Fruit fly (Drosophila melanogaster) whole organism, embryonic: ENCODE results near the gene att-ORFB.

ENCODE experiments used
- ATbp ChIP-seq: fragments of 200-800 bp; sonication (Bioruptor generic); optimal IDR thresholded peaks from 2 replicates; lab custom pipeline; 2017; ENCODE audit warnings: missing biosample characterization, mild to moderate bottlenecking, missing genetic modification characterization, missing genetic modification reagents
- Antp ChIP-seq: fragments of 200-800 bp; sonication (Bioruptor generic); optimal IDR thresholded peaks from 3 replicates; lab custom pipeline; 2016; ENCODE audit warnings: missing biosample characterization, missing genetic modification characterization
- Atf6 ChIP-seq: fragments of 200-800 bp; sonication (Bioruptor generic); IDR thresholded peaks from 2 replicates; pipeline ENCODE4 v1.3.6; 2022; ENCODE audit warnings: missing biosample characterization, missing genetic modification characterization
- CG10274 ChIP-seq: fragments of 200-800 bp; sonication (Bioruptor generic); optimal IDR thresholded peaks from 3 replicates; lab custom pipeline; 2017; ENCODE audit warnings: missing biosample characterization, mild to moderate bottlenecking, missing genetic modification characterization
- CG10565 ChIP-seq: fragments of 200-800 bp; sonication (Bioruptor generic); optimal IDR thresholded peaks from 3 replicates; lab custom pipeline; 2016; ENCODE audit warnings: missing biosample characterization, mild to moderate bottlenecking, missing genetic modification characterization
- CG11247 ChIP-seq: fragments of 200-800 bp; sonication (Bioruptor generic); IDR thresholded peaks from 2 replicates; pipeline ENCODE4 v1.3.6; 2022; ENCODE audit warnings: missing biosample characterization, missing genetic modification characterization
- CG11560 ChIP-seq: fragments of 200-800 bp; sonication (Bioruptor generic); IDR thresholded peaks from 3 replicates; pipeline ENCODE4 v1.3.6; 2022; ENCODE audit warnings: missing biosample characterization, missing genetic modification characterization
- CG12299 ChIP-seq: fragments of 200-800 bp; sonication (Bioruptor generic); optimal IDR thresholded peaks from 2 replicates; lab custom pipeline; 2018; ENCODE audit warnings: missing biosample characterization, mild to moderate bottlenecking, missing genetic modification characterization
- CG13296 ChIP-seq: fragments of 200-800 bp; sonication (Bioruptor generic); optimal IDR thresholded peaks from 3 replicates; lab custom pipeline; 2018; ENCODE audit warnings: missing biosample characterization, mild to moderate bottlenecking, missing genetic modification characterization
- CG16813 ChIP-seq: fragments of 200-800 bp; sonication (Bioruptor generic); IDR thresholded peaks from 3 replicates; pipeline ENCODE4 v1.3.6; 2022; ENCODE audit warnings: missing biosample characterization, missing genetic modification characterization; ENCODE audit not compliant: partially characterized antibody
- CG17802 ChIP-seq: fragments of 200-800 bp; sonication (Bioruptor generic); optimal IDR thresholded peaks from 2 replicates; lab custom pipeline; 2018; ENCODE audit warnings: missing biosample characterization, mild to moderate bottlenecking, missing genetic modification characterization, moderate library complexity
- CG17912 ChIP-seq: fragments of 200-800 bp; sonication (Bioruptor generic); optimal IDR thresholded peaks from 2 replicates; lab custom pipeline; 2018; ENCODE audit warnings: missing biosample characterization, mild to moderate bottlenecking, missing genetic modification characterization
- CG2202 ChIP-seq: fragments of 200-800 bp; sonication (Bioruptor generic); optimal IDR thresholded peaks from 2 replicates; lab custom pipeline; 2018; ENCODE audit warnings: missing biosample characterization, mild to moderate bottlenecking, missing genetic modification characterization
- CG31224 ChIP-seq: fragments of 200-800 bp; sonication (Bioruptor generic); IDR thresholded peaks from 2 replicates; pipeline ENCODE4 v1.3.6; 2022; ENCODE audit warnings: missing biosample characterization, missing genetic modification characterization
- CG4854 ChIP-seq: fragments of 200-800 bp; sonication (Bioruptor generic); optimal IDR thresholded peaks from 2 replicates; lab custom pipeline; 2016; ENCODE audit warnings: missing biosample characterization, missing genetic modification characterization, inconsistent platforms
- CG5953 ChIP-seq: fragments of 200-800 bp; sonication (Bioruptor generic); IDR thresholded peaks from 2 replicates; pipeline ENCODE4 v1.3.6; 2022; ENCODE audit warnings: missing biosample characterization, missing genetic modification characterization
- CG6689 ChIP-seq: fragments of 200-800 bp; sonication (Bioruptor generic); IDR thresholded peaks from 2 replicates; pipeline ENCODE4 v1.3.6; 2022; ENCODE audit warnings: missing biosample characterization, missing genetic modification characterization
- CG7963 ChIP-seq: fragments of 200-800 bp; sonication (Bioruptor generic); IDR thresholded peaks from 3 replicates; pipeline ENCODE4 v1.3.6; 2022; ENCODE audit warnings: missing biosample characterization, missing genetic modification characterization; ENCODE audit not compliant: partially characterized antibody
- CG8924 ChIP-seq: fragments of 200-800 bp; optimal IDR thresholded peaks from 3 replicates; lab custom pipeline; 2019; ENCODE audit warnings: missing biosample characterization, mild to moderate bottlenecking, missing genetic modification characterization, moderate library complexity
- CG9797 ChIP-seq: fragments of 200-800 bp; sonication (Bioruptor generic); optimal IDR thresholded peaks from 3 replicates; lab custom pipeline; 2018; ENCODE audit warnings: missing biosample characterization, mild to moderate bottlenecking, missing genetic modification characterization
- CTCF ChIP-seq: fragments of 200-800 bp; sonication (Bioruptor generic); optimal IDR thresholded peaks from 2 replicates; lab custom pipeline; 2017; ENCODE audit warnings: missing biosample characterization, mild to moderate bottlenecking, missing genetic modification characterization, moderate library complexity
- Doc3 ChIP-seq: fragments of 200-800 bp; sonication (Bioruptor generic); IDR thresholded peaks from 3 replicates; pipeline ENCODE4 v1.3.6; 2022; ENCODE audit warnings: missing biosample characterization, missing genetic modification characterization; ENCODE audit not compliant: partially characterized antibody
- Eip74EF ChIP-seq, 2 experiments: fragments of 200-800 bp in 1 of 2; fragments of >200 bp in 1 of 2; sonication (Bioruptor generic) in 1 of 2; optimal IDR thresholded peaks; 2 replicates each; lab custom pipeline; 2017 to 2019; ENCODE audit warnings: missing biosample characterization in 2 of 2, missing genetic modification characterization in 2 of 2, mild to moderate bottlenecking in 1 of 2, moderate library complexity in 1 of 2
- Fer2 ChIP-seq: fragments of 200-800 bp; sonication (Bioruptor generic); optimal IDR thresholded peaks from 2 replicates; lab custom pipeline; 2018; ENCODE audit warnings: missing biosample characterization, mild to moderate bottlenecking, missing genetic modification characterization, moderate library complexity
- Gug ChIP-seq: fragments of 200-800 bp; sonication (Bioruptor generic); IDR thresholded peaks from 4 replicates; pipeline ENCODE4 v1.3.6; 2022; ENCODE audit warnings: missing biosample characterization, missing genetic modification characterization
- H2.0 ChIP-seq: fragments of 200-800 bp; sonication (Bioruptor generic); IDR thresholded peaks from 2 replicates; pipeline ENCODE4 v1.3.6; 2022; ENCODE audit warnings: missing biosample characterization, missing genetic modification characterization
- HmgD ChIP-seq: fragments of 200-800 bp; sonication (Bioruptor generic); optimal IDR thresholded peaks from 3 replicates; lab custom pipeline; 2016; ENCODE audit warnings: missing biosample characterization, missing genetic modification characterization
- Hsf ChIP-seq: fragments of 200-800 bp; sonication (Bioruptor generic); optimal IDR thresholded peaks from 3 replicates; lab custom pipeline; 2016; ENCODE audit warnings: missing biosample characterization, missing genetic modification characterization
- MESR4 ChIP-seq: fragments of 200-800 bp; sonication (Bioruptor generic); optimal IDR thresholded peaks from 2 replicates; lab custom pipeline; 2018; ENCODE audit warnings: missing biosample characterization, mild to moderate bottlenecking, missing genetic modification characterization, moderate library complexity
- NC2α ChIP-seq: fragments of 200-800 bp; sonication (Bioruptor generic); optimal IDR thresholded peaks from 2 replicates; lab custom pipeline; 2016; ENCODE audit warnings: missing biosample characterization, missing genetic modification characterization
- Nf-YB ChIP-seq: fragments of 200-800 bp; sonication (Bioruptor generic); optimal IDR thresholded peaks from 3 replicates; lab custom pipeline; 2019; ENCODE audit warnings: missing biosample characterization, mild to moderate bottlenecking, missing genetic modification characterization, moderate library complexity
- Optix ChIP-seq: fragments of 200-800 bp; sonication (Bioruptor generic); IDR thresholded peaks from 3 replicates; pipeline ENCODE4 v1.3.6; 2022; ENCODE audit warnings: missing biosample characterization, missing genetic modification characterization
- Ptx1 ChIP-seq: fragments of 200-800 bp; sonication (Bioruptor generic); IDR thresholded peaks from 2 replicates; pipeline ENCODE4 v1.3.6; 2022; ENCODE audit warnings: missing biosample characterization, missing genetic modification characterization
- Rfx ChIP-seq: fragments of 200-800 bp; sonication (Bioruptor generic); IDR thresholded peaks from 2 replicates; pipeline ENCODE4 v1.3.6; 2022; ENCODE audit warnings: missing biosample characterization, missing genetic modification characterization
- Vsx1 ChIP-seq: fragments of 200-800 bp; sonication (Bioruptor generic); optimal IDR thresholded peaks from 2 replicates; lab custom pipeline; 2017; ENCODE audit warnings: missing biosample characterization, mild to moderate bottlenecking, missing genetic modification characterization, missing genetic modification reagents
- abd-A ChIP-seq: fragments of 200-800 bp; sonication (Bioruptor generic); optimal IDR thresholded peaks from 3 replicates; lab custom pipeline; 2019; ENCODE audit warnings: missing biosample characterization, mild to moderate bottlenecking, missing genetic modification characterization, moderate library complexity
- al ChIP-seq: fragments of 200-800 bp; sonication (Bioruptor generic); IDR thresholded peaks from 2 replicates; pipeline ENCODE4 v1.3.6; 2022; ENCODE audit warnings: missing biosample characterization, missing genetic modification characterization
- ase ChIP-seq: fragments of 200-800 bp; sonication (Bioruptor generic); IDR thresholded peaks from 3 replicates; pipeline ENCODE4 v1.3.6; 2022; ENCODE audit warnings: missing biosample characterization, missing genetic modification characterization
- cwo ChIP-seq: fragments of 200-800 bp; sonication (Bioruptor generic); optimal IDR thresholded peaks from 3 replicates; lab custom pipeline; 2017; ENCODE audit warnings: missing biosample characterization, missing genetic modification characterization, mild to moderate bottlenecking, moderate library complexity, missing genetic modification reagents
- kay ChIP-seq: fragments of 200-800 bp; sonication (Bioruptor generic); optimal IDR thresholded peaks from 2 replicates; lab custom pipeline; 2016; ENCODE audit warnings: missing biosample characterization, missing genetic modification characterization
- lbe ChIP-seq: fragments of 200-800 bp; sonication (Bioruptor generic); optimal IDR thresholded peaks from 2 replicates; lab custom pipeline; 2016; ENCODE audit warnings: missing biosample characterization, mild to moderate bottlenecking, missing genetic modification characterization
- otp ChIP-seq: fragments of 200-800 bp; sonication (Bioruptor generic); IDR thresholded peaks from 3 replicates; pipeline ENCODE4, ENCODE4 v1.3.6; 2022; ENCODE audit warnings: missing biosample characterization, missing genetic modification characterization
- phol ChIP-seq: fragments of 200-800 bp; sonication (Bioruptor generic); optimal IDR thresholded peaks from 3 replicates; lab custom pipeline; 2018; ENCODE audit warnings: missing biosample characterization, mild to moderate bottlenecking, missing genetic modification characterization, moderate library complexity
- pros ChIP-seq: fragments of 200-800 bp; sonication (Bioruptor generic); optimal IDR thresholded peaks from 3 replicates; lab custom pipeline; 2019; ENCODE audit warnings: missing biosample characterization, mild to moderate bottlenecking, missing genetic modification characterization, moderate library complexity
- sens-2 ChIP-seq: fragments of 200-800 bp; sonication (Bioruptor generic); IDR thresholded peaks from 2 replicates; pipeline ENCODE4 v1.3.6; 2022; ENCODE audit warnings: missing biosample characterization, missing genetic modification characterization
- tio ChIP-seq: fragments of 200-800 bp; sonication (Bioruptor generic); optimal IDR thresholded peaks from 2 replicates; lab custom pipeline; 2017; ENCODE audit warnings: missing biosample characterization, missing genetic modification characterization, inconsistent platforms
- toy ChIP-seq: fragments of 200-800 bp; sonication (Bioruptor generic); IDR thresholded peaks from 2 replicates; pipeline ENCODE4 v1.3.6; 2022; ENCODE audit warnings: missing biosample characterization, missing genetic modification characterization
- unpg ChIP-seq: fragments of 200-800 bp; sonication (Bioruptor generic); optimal IDR thresholded peaks from 3 replicates; lab custom pipeline; 2018; ENCODE audit warnings: missing biosample characterization, mild to moderate bottlenecking, missing genetic modification characterization, moderate library complexity

att-ORFB gene

DNA sequence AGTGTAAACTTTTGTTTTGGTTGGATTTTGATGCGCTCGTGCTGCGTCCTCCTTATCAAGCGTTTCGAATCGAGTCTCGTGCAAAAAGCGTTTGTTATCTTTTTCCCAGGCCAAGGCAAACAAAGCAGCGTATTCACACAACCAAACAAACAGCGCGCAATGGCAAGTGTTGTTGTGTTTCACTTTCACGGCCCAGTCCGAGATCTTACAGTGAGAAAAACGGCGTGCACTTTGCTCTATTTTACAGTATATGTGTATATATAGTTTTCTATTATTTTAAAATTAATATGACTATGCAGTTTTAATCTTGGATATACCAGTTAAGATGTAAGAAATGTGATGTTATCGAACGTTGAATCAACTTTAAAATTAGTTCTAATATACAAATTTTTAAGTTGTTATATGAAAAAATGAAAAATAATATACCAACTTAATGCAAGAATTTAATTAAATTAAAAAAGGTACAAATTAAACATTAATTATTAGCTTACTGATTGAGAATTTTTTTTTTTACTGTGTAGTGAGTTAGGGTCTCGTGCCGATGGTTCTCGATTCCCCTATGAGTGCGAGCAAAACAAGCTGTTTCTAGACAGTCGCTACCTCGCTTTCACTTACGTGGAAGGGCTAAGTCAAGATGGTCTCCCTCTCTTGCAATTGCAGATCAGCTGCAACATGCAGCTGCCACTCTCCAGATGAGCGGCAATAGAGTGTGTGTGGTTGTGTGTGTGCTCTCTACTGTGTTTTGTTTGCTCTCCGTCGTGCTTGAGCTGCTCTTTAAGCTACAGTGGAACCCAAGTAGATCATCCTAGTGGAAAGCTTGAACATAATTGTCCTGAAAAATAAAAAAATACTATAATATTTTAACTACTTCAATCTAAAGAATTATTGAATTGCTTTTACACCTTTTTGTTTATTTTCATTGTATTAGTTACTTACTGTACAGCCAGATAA, 40.3 kb upstream of the att-ORFB start (continued):
- TF ChIP-seq CG4854 (no peak), al (GFP tag; lab: Robert Waterston, UW) (peak; percentile 43; the same call in 1 of the 2 replicates), HmgD (GFP tag; lab: Kevin White, UChicago) (no peak), CG6689 (GFP tag; lab: Robert Waterston, UW) (peak; percentile 92), cwo (GFP tag; lab: Kevin White, UChicago) (peak; percentile 99), CG13296 (GFP tag; lab: Kevin White, UChicago) (peak; percentile 83), CG11247 (GFP tag; lab: Robert Waterston, UW) (peak; percentile 23), CG10274 (GFP tag; lab: Kevin White, UChicago) (peak; percentile 35), Doc3 (GFP tag; lab: Robert Waterston, UW) (no peak), unpg (GFP tag; lab: Kevin White, UChicago) (peak; percentile 94), lbe (GFP tag; lab: Kevin White, UChicago) (peak; percentile 59), ATbp (GFP tag; lab: Kevin White, UChicago) (peak; percentile 91), abd-A (tag; lab: Kevin White, UChicago) (no peak), Nf-YB (GFP tag; lab: Kevin White, UChicago) (peak; percentile 84), tio (peak; percentile 86), NC2α (no peak), CG5953 (0 out of 2 replicates have a peak, but pooled peaks have one; percentile 16), Rfx (GFP tag; lab: Robert Waterston, UW) (peak; percentile 49), Atf6 (GFP tag; lab: Robert Waterston, UW) (peak; percentile 28; the same call in 1 of the 2 replicates), phol (tag; lab: Kevin White, UChicago) (peak; percentile 97), CTCF (GFP tag; lab: Kevin White, UChicago) (peak; percentile 37), Gug (GFP tag; lab: Robert Waterston, UW) (peak; percentile 58; the same call in 2 of the 4 replicates), CG8924 (tag; lab: Kevin White, UChicago) (peak; percentile 94), CG9797 (GFP tag; lab: Kevin White, UChicago) (no peak), ase (GFP tag; lab: Robert Waterston, UW) (peak; percentile 58; the same call in 2 of the 3 replicates), Antp (GFP tag; lab: Kevin White, UChicago) (no peak), toy (GFP tag; lab: Robert Waterston, UW) (peak; percentile 55; the same call in 1 of the 2 replicates), MESR4 (GFP tag; lab: Kevin White, UChicago) (no peak), CG2202 (peak; percentile 81), CG17802 (tag; lab: Kevin White, UChicago) (peak; percentile 47), Fer2 (tag; lab: Kevin White, UChicago) (peak; percentile 58), Eip74EF (GFP tag; optimal IDR thresholded peaks at IDR 0.05; lab: Kevin White, UChicago) (peak in 1 of 2 experiments; percentile 94), H2.0 (GFP tag; lab: Robert Waterston, UW) (peak; percentile 54), Vsx1 (peak; percentile 73), CG10565 (GFP tag; lab: Kevin White, UChicago) (peak; percentile 10), otp (GFP tag; lab: Robert Waterston, UW) (peak; percentile 74), Ptx1 (GFP tag; lab: Robert Waterston, UW) (peak; percentile 89), CG12299 (tag; lab: Kevin White, UChicago) (peak; percentile 92), Optix (GFP tag; lab: Robert Waterston, UW) (peak; percentile 52; the same call in 1 of the 3 replicates), CG11560 (tag; lab: Robert Waterston, UW) (no peak), pros (GFP tag; lab: Kevin White, UChicago) (peak; percentile 79), Hsf (GFP tag; lab: Kevin White, UChicago) (peak; percentile 25), CG31224 (peak; percentile 38; the same call in 1 of the 2 replicates), sens-2 (GFP tag; lab: Robert Waterston, UW) (0 out of 2 replicates have a peak, but pooled peaks have one; percentile 5), kay (peak; percentile 43), CG7963 (GFP tag; lab: Robert Waterston, UW) (no peak), CG17912 (GFP tag; lab: Kevin White, UChicago) (no peak), CG16813 (GFP tag; lab: Robert Waterston, UW) (no peak)
